Fruit fly (Drosophila melanogaster) whole organism, embryonic: ENCODE results near the gene CG5644.
A peak's percentile ranks its signal among the peaks of the same experiment; 100 is the strongest.

Experiments
- CG11398 ChIP-seq: fragments of 200-800 bp; sonication (Bioruptor generic); optimal IDR thresholded peaks from 2 replicates; lab custom pipeline; 2016; ENCODE audit warnings: missing biosample characterization, missing genetic modification characterization
- CG11504 ChIP-seq: fragments of 200-800 bp; sonication (Bioruptor generic); optimal IDR thresholded peaks from 3 replicates; lab custom pipeline; 2019; ENCODE audit warnings: missing biosample characterization, mild to moderate bottlenecking, missing genetic modification characterization, moderate library complexity
- CG12769 ChIP-seq: fragments of 200-800 bp; sonication (Bioruptor generic); optimal IDR thresholded peaks from 2 replicates; lab custom pipeline; 2019; ENCODE audit warnings: missing biosample characterization, mild to moderate bottlenecking, missing genetic modification characterization, moderate library complexity
- CG13123 ChIP-seq: fragments of 200-800 bp; sonication (Bioruptor generic); optimal IDR thresholded peaks from 2 replicates; lab custom pipeline; 2016; ENCODE audit warnings: missing biosample characterization, missing genetic modification characterization
- CG14050 ChIP-seq: fragments of 200-800 bp; sonication (Bioruptor generic); IDR thresholded peaks from 3 replicates; pipeline ENCODE4 v1.3.6; 2022; ENCODE audit warnings: missing biosample characterization, missing genetic modification characterization
- CG16779 ChIP-seq: fragments of 200-800 bp; sonication (Bioruptor generic); IDR thresholded peaks from 2 replicates; pipeline ENCODE4 v1.3.6; 2022; ENCODE audit warnings: missing biosample characterization, missing genetic modification characterization
- CG2875 ChIP-seq: fragments of 200-800 bp; sonication (Bioruptor generic); optimal IDR thresholded peaks from 2 replicates; lab custom pipeline; 2017; ENCODE audit warnings: missing biosample characterization, mild to moderate bottlenecking, missing genetic modification characterization, missing genetic modification reagents
- CG31365 ChIP-seq: fragments of 200-800 bp; sonication (Bioruptor generic); optimal IDR thresholded peaks from 2 replicates; lab custom pipeline; 2018; ENCODE audit warnings: missing biosample characterization, mild to moderate bottlenecking, missing genetic modification characterization
- CG32532 ChIP-seq: fragments of 200-800 bp; sonication (Bioruptor generic); IDR thresholded peaks from 2 replicates; pipeline ENCODE4 v1.3.6; 2022; ENCODE audit warnings: missing biosample characterization, missing genetic modification characterization
- CG3407 ChIP-seq: fragments of 200-800 bp; sonication (Bioruptor generic); optimal IDR thresholded peaks from 2 replicates; lab custom pipeline; 2018; ENCODE audit warnings: missing biosample characterization, mild to moderate bottlenecking, missing genetic modification characterization
- CG43689 ChIP-seq: fragments of 200-800 bp; sonication (Bioruptor generic); IDR thresholded peaks from 2 replicates; pipeline ENCODE4 v1.3.6; 2022; ENCODE audit warnings: missing biosample characterization, missing genetic modification characterization
- CG6175 ChIP-seq: fragments of 200-800 bp; sonication (Bioruptor generic); IDR thresholded peaks from 3 replicates; pipeline ENCODE4 v1.3.6; 2022; ENCODE audit warnings: missing biosample characterization, missing genetic modification characterization
- CG7839 ChIP-seq: fragments of 200-800 bp; sonication (Bioruptor generic); optimal IDR thresholded peaks from 3 replicates; lab custom pipeline; 2018; ENCODE audit warnings: missing biosample characterization, mild to moderate bottlenecking, missing genetic modification characterization, moderate library complexity
- CG7928 ChIP-seq: fragments of 200-800 bp; sonication (Bioruptor generic); optimal IDR thresholded peaks from 2 replicates; lab custom pipeline; 2017; ENCODE audit warnings: missing biosample characterization, mild to moderate bottlenecking, missing genetic modification characterization
- CG8944 ChIP-seq: fragments of 200-800 bp; sonication (Bioruptor generic); optimal IDR thresholded peaks from 3 replicates; lab custom pipeline; 2016; ENCODE audit warnings: missing biosample characterization, missing genetic modification characterization
- CrebB ChIP-seq: fragments of 200-800 bp; sonication (Bioruptor generic); optimal IDR thresholded peaks from 3 replicates; lab custom pipeline; 2018; ENCODE audit warnings: missing biosample characterization, mild to moderate bottlenecking, missing genetic modification characterization
- Dip2 ChIP-seq: fragments of 200-800 bp; sonication (Bioruptor generic); IDR thresholded peaks from 2 replicates; pipeline ENCODE4 v1.3.6; 2022; ENCODE audit warnings: missing biosample characterization, missing genetic modification characterization
- Dll ChIP-seq: fragments of 200-800 bp; sonication (Bioruptor generic); IDR thresholded peaks from 4 replicates; pipeline ENCODE4 v1.3.6; 2022; ENCODE audit warnings: missing biosample characterization, missing genetic modification characterization; ENCODE audit not compliant: partially characterized antibody
- Ets97D ChIP-seq: fragments of 200-800 bp; sonication (Bioruptor generic); optimal IDR thresholded peaks from 3 replicates; lab custom pipeline; 2016; ENCODE audit warnings: missing biosample characterization, missing genetic modification characterization
- Gsc ChIP-seq: fragments of 200-800 bp; sonication (Bioruptor generic); IDR thresholded peaks from 2 replicates; pipeline ENCODE4 v1.3.6; 2022; ENCODE audit warnings: missing biosample characterization, missing genetic modification characterization
- Hr3 ChIP-seq: fragments of 200-800 bp; sonication (Bioruptor generic); optimal IDR thresholded peaks from 3 replicates; lab custom pipeline; 2016; ENCODE audit warnings: missing biosample characterization, missing genetic modification characterization
- Hr39 ChIP-seq: fragments of >200 bp; optimal IDR thresholded peaks from 2 replicates; lab custom pipeline; 2017
- Hsf ChIP-seq: fragments of 200-800 bp; sonication (Bioruptor generic); optimal IDR thresholded peaks from 3 replicates; lab custom pipeline; 2016; ENCODE audit warnings: missing biosample characterization, missing genetic modification characterization
- Sin3A ChIP-seq: fragments of >200 bp; optimal IDR thresholded peaks from 2 replicates; lab custom pipeline; 2018
- Sox100B ChIP-seq: fragments of 200-800 bp; sonication (Bioruptor generic); optimal IDR thresholded peaks from 3 replicates; lab custom pipeline; 2018; ENCODE audit warnings: missing biosample characterization, mild to moderate bottlenecking, missing genetic modification characterization
- TFAM ChIP-seq: fragments of 200-800 bp; sonication (Bioruptor generic); optimal IDR thresholded peaks from 2 replicates; lab custom pipeline; 2017; ENCODE audit warnings: missing biosample characterization, missing genetic modification characterization, inconsistent platforms
- Xrp1 ChIP-seq: fragments of 200-800 bp; sonication (Bioruptor generic); IDR thresholded peaks from 2 replicates; pipeline ENCODE4 v1.3.6; 2022; ENCODE audit warnings: missing biosample characterization, missing genetic modification characterization
- ac ChIP-seq: fragments of 200-800 bp; sonication (Bioruptor generic); optimal IDR thresholded peaks from 3 replicates; lab custom pipeline; 2017; ENCODE audit warnings: missing biosample characterization, mild to moderate bottlenecking, missing genetic modification characterization
- bigmax ChIP-seq: fragments of 200-800 bp; sonication (Bioruptor generic); optimal IDR thresholded peaks from 2 replicates; lab custom pipeline; 2018; ENCODE audit warnings: missing biosample characterization, mild to moderate bottlenecking, missing genetic modification characterization
- br ChIP-seq: fragments of >200 bp; optimal IDR thresholded peaks from 2 replicates; lab custom pipeline; 2017
- bsh ChIP-seq, 2 experiments: fragments of 200-800 bp; sonication (Bioruptor generic); optimal IDR thresholded peaks; 2 replicates each; lab custom pipeline; 2017 to 2018; ENCODE audit warnings: mild to moderate bottlenecking in 2 of 2, missing biosample characterization in 2 of 2, missing genetic modification characterization in 2 of 2, moderate library complexity in 1 of 2
- cato ChIP-seq: fragments of 200-800 bp; sonication (Bioruptor generic); optimal IDR thresholded peaks from 2 replicates; lab custom pipeline; 2016; ENCODE audit warnings: missing biosample characterization, missing genetic modification characterization, borderline replicate concordance
- cg ChIP-seq: fragments of 200-800 bp; sonication (Bioruptor generic); optimal IDR thresholded peaks from 3 replicates; lab custom pipeline; 2019; ENCODE audit warnings: missing biosample characterization, mild to moderate bottlenecking, missing genetic modification characterization, moderate library complexity
- corto ChIP-seq: fragments of 200-800 bp; sonication (Bioruptor generic); optimal IDR thresholded peaks from 2 replicates; lab custom pipeline; 2016; ENCODE audit warnings: missing biosample characterization, mild to moderate bottlenecking, missing genetic modification characterization, moderate library complexity
- da ChIP-seq: fragments of 200-800 bp; sonication (Bioruptor generic); optimal IDR thresholded peaks from 2 replicates; lab custom pipeline; 2016; ENCODE audit warnings: missing biosample characterization, missing genetic modification characterization
- danr ChIP-seq: fragments of 200-800 bp; sonication (Bioruptor generic); IDR thresholded peaks from 2 replicates; pipeline ENCODE4 v1.3.6; 2022; ENCODE audit warnings: missing biosample characterization, missing genetic modification characterization
- dmrt99B ChIP-seq: fragments of 200-800 bp; sonication (Bioruptor generic); optimal IDR thresholded peaks from 2 replicates; lab custom pipeline; 2018; ENCODE audit warnings: missing biosample characterization, mild to moderate bottlenecking, missing genetic modification characterization, moderate library complexity
- fru ChIP-seq: fragments of >200 bp; optimal IDR thresholded peaks from 2 replicates; lab custom pipeline; 2017
- gce ChIP-seq: fragments of 200-800 bp; sonication (Bioruptor generic); IDR thresholded peaks from 3 replicates; pipeline ENCODE4 v1.3.6; 2022; ENCODE audit warnings: missing biosample characterization, missing genetic modification characterization
- grn ChIP-seq: fragments of 200-800 bp; sonication (Bioruptor generic); optimal IDR thresholded peaks from 3 replicates; lab custom pipeline; 2017; ENCODE audit warnings: missing biosample characterization, missing genetic modification characterization
- hkb ChIP-seq, 2 experiments: fragments of 200-800 bp in 1 of 2; fragments of >200 bp in 1 of 2; sonication (Bioruptor generic) in 1 of 2; IDR thresholded peaks in 1 of 2; optimal IDR thresholded peaks in 1 of 2; 2 replicates each; pipeline versions ENCODE4 v1.3.6 to Lab custom; 2017 to 2022; ENCODE audit warnings: missing biosample characterization in 1 of 2, missing genetic modification characterization in 1 of 2
- hth ChIP-seq: fragments of >200 bp; optimal IDR thresholded peaks from 2 replicates; lab custom pipeline; 2017; ENCODE audit warnings: inconsistent platforms
- jigr1 ChIP-seq: fragments of 200-800 bp; sonication (Bioruptor generic); IDR thresholded peaks from 3 replicates; pipeline ENCODE4 v1.3.6; 2022; ENCODE audit warnings: missing biosample characterization, missing genetic modification characterization
- klu ChIP-seq: fragments of 200-800 bp; sonication (Bioruptor generic); IDR thresholded peaks from 2 replicates; pipeline ENCODE4 v1.3.6; 2022; ENCODE audit warnings: missing biosample characterization, missing genetic modification characterization
- lbe ChIP-seq: fragments of 200-800 bp; sonication (Bioruptor generic); optimal IDR thresholded peaks from 2 replicates; lab custom pipeline; 2016; ENCODE audit warnings: missing biosample characterization, mild to moderate bottlenecking, missing genetic modification characterization
- luna ChIP-seq: fragments of 200-800 bp; sonication (Bioruptor generic); optimal IDR thresholded peaks from 2 replicates; lab custom pipeline; 2016; ENCODE audit warnings: missing biosample characterization, missing genetic modification characterization
- ro ChIP-seq: fragments of 200-800 bp; sonication (Bioruptor generic); IDR thresholded peaks from 2 replicates; pipeline ENCODE4 v1.3.6; 2022; ENCODE audit warnings: missing biosample characterization, missing genetic modification characterization
- shn ChIP-seq: fragments of 200-800 bp; sonication (Bioruptor generic); optimal IDR thresholded peaks from 3 replicates; lab custom pipeline; 2016; ENCODE audit warnings: missing biosample characterization, missing genetic modification characterization
- slp2 ChIP-seq: fragments of 200-800 bp; sonication (Bioruptor generic); optimal IDR thresholded peaks from 2 replicates; lab custom pipeline; 2016; ENCODE audit warnings: missing biosample characterization, missing genetic modification characterization
- ttk ChIP-seq: fragments of 200-800 bp; sonication (Bioruptor generic); IDR thresholded peaks from 2 replicates; pipeline ENCODE4 v2.1.2; 2022; ENCODE audit warnings: missing biosample characterization, missing genetic modification characterization
- yki ChIP-seq: fragments of >200 bp; optimal IDR thresholded peaks from 3 replicates; lab custom pipeline; 2018

The CG5644 gene

DNA sequence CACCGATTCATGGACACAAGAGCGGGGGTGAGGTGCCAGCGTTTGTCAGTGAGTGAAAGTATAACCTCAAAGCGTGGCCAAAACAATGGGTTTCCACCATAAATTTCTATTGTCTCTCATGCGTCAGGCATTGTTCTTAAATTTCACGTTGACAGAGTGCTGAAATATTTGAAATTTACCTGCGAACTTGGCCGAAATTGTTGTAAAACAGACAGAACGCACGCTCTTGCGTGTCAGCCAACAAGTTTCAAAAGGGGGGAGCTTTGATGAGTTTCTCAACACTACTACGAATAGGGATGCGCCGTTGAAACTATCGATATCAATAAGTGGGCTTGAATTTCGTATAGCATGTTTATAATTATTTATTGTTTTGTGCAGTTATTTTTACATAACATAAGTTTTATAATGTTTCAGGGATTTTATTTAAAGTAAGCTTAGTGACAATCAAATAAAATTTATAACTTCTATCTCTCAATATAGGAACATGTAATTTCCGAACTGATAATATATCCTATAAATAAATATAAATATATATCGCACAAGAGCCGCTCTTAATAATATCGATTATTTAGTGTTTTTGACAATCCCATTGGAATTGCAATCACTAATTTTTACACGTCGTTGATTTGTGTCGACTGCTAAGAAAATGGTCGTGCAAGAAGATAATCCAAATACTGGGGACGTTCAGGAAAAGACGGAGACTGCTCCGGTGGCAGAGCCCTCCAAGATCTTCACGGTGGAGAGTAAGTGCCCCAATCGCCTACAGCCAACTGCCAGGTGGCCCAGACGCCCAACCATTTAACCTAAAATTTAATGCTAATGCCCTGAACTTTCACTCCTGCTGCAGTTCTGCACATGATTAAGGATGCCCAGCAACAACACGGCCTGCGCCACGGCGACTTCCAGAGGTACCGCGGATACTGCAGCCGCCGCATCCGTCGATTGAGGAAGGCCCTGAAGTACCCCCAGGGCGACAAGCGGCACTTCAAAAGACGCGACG, 4.9 kb downstream of the CG5644 start, which contains the start of the genes pix and Srp68 (continued):
- TF ChIP-seq cg (GFP tag; lab: Kevin White, UChicago) (no peak), dmrt99B (no peak), da (no peak), Gsc (GFP tag; lab: Robert Waterston, UW) (no peak), CG2875 (GFP tag; lab: Kevin White, UChicago) (no peak), CG7928 (peak; percentile 18), Xrp1 (peak; percentile 59; the same call in 1 of the 2 replicates), CG16779 (GFP tag; lab: Robert Waterston, UW) (no peak), TFAM (GFP tag; lab: Kevin White, UChicago) (no peak), cato (peak; percentile 41), danr (GFP tag; lab: Robert Waterston, UW) (no peak), CG8944 (GFP tag; lab: Kevin White, UChicago) (no peak), ro (no peak), CG13123 (peak; percentile 34), CG7839 (peak; percentile 41), CG12769 (tag; lab: Kevin White, UChicago) (no peak), Dip2 (GFP tag; lab: Robert Waterston, UW) (no peak), bigmax (GFP tag; lab: Kevin White, UChicago) (peak; percentile 97), hth (lab: Kevin White, UChicago) (no peak), CG43689 (no peak), CG6175 (no peak), grn (GFP tag; lab: Kevin White, UChicago) (no peak), gce (GFP tag; lab: Robert Waterston, UW) (no peak), jigr1 (GFP tag; lab: Robert Waterston, UW) (no peak), CrebB (tag; lab: Kevin White, UChicago) (no peak), br (lab: Kevin White, UChicago) (no peak), CG32532 (GFP tag; lab: Robert Waterston, UW) (0 out of 2 replicates have a peak, but pooled peaks have one; percentile 29), corto (GFP tag; lab: Kevin White, UChicago) (no peak), luna (no peak), ttk (GFP tag; lab: Robert Waterston, UW) (no peak; the same call in 1 of the 2 replicates), yki (lab: Kevin White, UChicago) (no peak), slp2 (GFP tag; lab: Kevin White, UChicago) (peak; percentile 28), Sin3A (lab: Kevin White, UChicago) (peak; percentile 42), ac (no peak), CG14050 (GFP tag; lab: Robert Waterston, UW) (no peak), CG11504 (no peak), Ets97D (GFP tag; lab: Kevin White, UChicago) (peak; percentile 41), CG11398 (GFP tag; lab: Kevin White, UChicago) (no peak), bsh (GFP tag; optimal IDR thresholded peaks at IDR 0.05; lab: Kevin White, UChicago) (peak in 1 of 2 experiments; percentile 36), Hsf (GFP tag; lab: Kevin White, UChicago) (peak; percentile 61), shn (GFP tag; lab: Kevin White, UChicago) (peak; percentile 16), Hr3 (peak; percentile 74), Sox100B (no peak), klu (peak; percentile 50; the same call in 1 of the 2 replicates), hkb (optimal IDR thresholded peaks at IDR 0.05; lab: Kevin White, UChicago) (no peak), hkb (GFP tag; IDR thresholded peaks at IDR 0.05; lab: Robert Waterston, UW) (no peak), CG3407 (GFP tag; lab: Kevin White, UChicago) (peak; percentile 31), Dll (GFP tag; lab: Robert Waterston, UW) (peak; percentile 92), fru (lab: Kevin White, UChicago) (no peak), lbe (GFP tag; lab: Kevin White, UChicago) (peak; percentile 51), Hr39 (lab: Kevin White, UChicago) (no peak), CG31365 (tag; lab: Kevin White, UChicago) (no peak)
